Worm (Caenorhabditis elegans): Measurements from ENCODE around the gene col-13.

- TF ChIP-seq snpc-4 (GFP tag; optimal IDR thresholded peaks at IDR 0.05) (no peak), snpc-4 (tag; optimal IDR thresholded peaks at IDR 0.05) (no peak), D2030.7 (GFP tag; IDR thresholded peaks at IDR 0.05) (no peak), let-607 (tag; optimal IDR thresholded peaks at IDR 0.05) (no peak), hmg-20 (GFP tag; IDR thresholded peaks at IDR 0.05) (no peak), sea-2 (GFP tag; IDR thresholded peaks at IDR 0.05) (no peak)
Observed at ce11 chrV:10371951-10372350, 49.8 kb downstream of the col-13 start, which contains the start of gene ugt-49.
